Worm (Caenorhabditis elegans) whole organism, midembryonic: ENCODE data around the gene fut-1.

Experiments used
- tab-1 ChIP-seq: fragments of 200-800 bp; sonication (Bioruptor generic); IDR thresholded peaks from 2 replicates; pipeline ENCODE4 v1.3.6; 2022; ENCODE audit warnings: missing genetic modification characterization, missing compliant biosample characterization
- ztf-29 ChIP-seq: fragments of 200-800 bp; sonication (Bioruptor generic); IDR thresholded peaks from 2 replicates; pipeline ENCODE4 v1.3.6; 2022; ENCODE audit warnings: missing genetic modification reagents, missing genetic modification characterization, missing compliant biosample characterization

DNA sequence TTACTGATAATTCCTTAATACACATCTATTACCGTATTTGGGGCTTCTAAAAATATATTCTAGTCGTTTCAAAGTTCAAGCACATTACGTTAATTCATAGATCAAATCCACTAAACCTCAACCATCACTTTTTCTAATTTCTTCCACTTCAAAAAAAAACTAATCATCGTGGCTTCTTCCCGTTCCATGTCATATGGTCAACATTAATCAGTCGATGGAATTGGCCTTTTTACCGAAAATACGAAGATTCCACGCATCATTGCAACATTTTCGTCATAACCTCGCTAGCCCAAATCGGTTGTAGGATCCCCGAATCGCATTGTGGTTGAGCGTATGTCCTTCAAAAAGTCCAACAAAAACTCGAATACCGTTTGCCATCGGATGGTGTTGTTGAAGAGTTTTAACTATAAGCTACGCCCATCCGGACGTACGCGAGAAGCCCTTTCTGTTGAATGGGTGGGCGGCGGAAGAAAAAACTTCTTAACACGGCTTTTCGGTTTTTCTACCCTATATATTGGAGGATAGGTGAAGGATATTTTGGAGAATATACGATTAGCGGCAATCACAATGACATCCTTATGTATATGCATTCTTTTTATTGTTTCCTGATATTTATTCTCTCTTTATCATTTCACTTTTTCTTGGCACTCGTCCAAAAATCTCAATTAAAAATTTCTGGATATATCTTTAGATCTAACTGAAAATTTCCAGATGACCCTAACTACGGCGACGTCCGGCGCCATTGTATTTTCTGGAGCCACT lies 26.9 kb downstream of the fut-1 start, which contains the start of gene rol-6:
- no peak for TF ChIP-seq tab-1 (GFP tag; lab: Robert Waterston, UW)
- TF ChIP-seq ztf-29 (GFP tag; lab: Robert Waterston, UW), result no peak
